Worm (Caenorhabditis elegans) whole organism, L4 larva: Measurements from ENCODE around the gene Y42H9B.3.

Experiments used
- F10B5.3 ChIP-seq: sonication (generic microtip); optimal IDR thresholded peaks from 2 replicates; lab custom pipeline; 2016; ENCODE audit warnings: mild to moderate bottlenecking, missing genetic modification characterization, missing compliant biosample characterization
- F44E2.7 ChIP-seq: fragments of 200-800 bp; sonication (Bioruptor generic); IDR thresholded peaks from 2 replicates; pipeline ENCODE4 v2.1.2; 2022; ENCODE audit warnings: missing genetic modification characterization, missing compliant biosample characterization
- jun-1 ChIP-seq: fragments of 150-350 bp; optimal IDR thresholded peaks from 2 replicates; lab custom pipeline; 2014; ENCODE audit warnings: missing biosample characterization, missing genetic modification reagents, missing genetic modification characterization
- nhr-77 ChIP-seq: fragments of 150-350 bp; optimal IDR thresholded peaks from 2 replicates; lab custom pipeline; 2014; ENCODE audit warnings: missing biosample characterization, missing genetic modification characterization
- unc-39 ChIP-seq: sonication (generic microtip); optimal IDR thresholded peaks from 2 replicates; lab custom pipeline; 2017; ENCODE audit warnings: missing biosample characterization, missing genetic modification characterization

- no peak for TF ChIP-seq F10B5.3 (tag; lab: Kevin White, UChicago)
- TF ChIP-seq unc-39 (tag; lab: Kevin White, UChicago), result no peak
- no peak for TF ChIP-seq F44E2.7 (GFP tag; lab: Robert Waterston, UW)
- no peak for TF ChIP-seq nhr-77 (tag; lab: Kevin White, UChicago)
- TF ChIP-seq jun-1 (tag; lab: Kevin White, UChicago), result no peak
These were observed 32.6 kb downstream of the Y42H9B.3 start, which contains the start of gene unc-24 for ce11 chrIV:7979588-7979987.
